Worm (Caenorhabditis elegans): ENCODE measurements around the gene C29F5.8.

ce11 chrII:6346551-6347079 lies 40.4 kb downstream of the C29F5.8 start:
- TF ChIP-seq lin-13 (GFP tag; optimal IDR thresholded peaks at IDR 0.05): peak; percentile 76
- TF ChIP-seq daf-12 (tag; optimal IDR thresholded peaks at IDR 0.05): no peak
- TF ChIP-seq tra-1 (GFP tag; IDR thresholded peaks at IDR 0.05): peak; percentile 80
- 0 out of 2 replicates have a peak, but pooled peaks have one; percentile 7 for TF ChIP-seq dmd-8 (GFP tag; IDR thresholded peaks at IDR 0.05)
- peak; percentile 92 for TF ChIP-seq mep-1 (tag; optimal IDR thresholded peaks at IDR 0.05)
- TF ChIP-seq lir-3 (tag; optimal IDR thresholded peaks at IDR 0.05): no peak
- no peak for TF ChIP-seq fkh-10 (GFP tag; optimal IDR thresholded peaks at IDR 0.05)

Measured in whole organism, L4 larva.